Fruit fly (Drosophila melanogaster): ENCODE data around the gene TwdlY.

Gene TwdlY

DNA sequence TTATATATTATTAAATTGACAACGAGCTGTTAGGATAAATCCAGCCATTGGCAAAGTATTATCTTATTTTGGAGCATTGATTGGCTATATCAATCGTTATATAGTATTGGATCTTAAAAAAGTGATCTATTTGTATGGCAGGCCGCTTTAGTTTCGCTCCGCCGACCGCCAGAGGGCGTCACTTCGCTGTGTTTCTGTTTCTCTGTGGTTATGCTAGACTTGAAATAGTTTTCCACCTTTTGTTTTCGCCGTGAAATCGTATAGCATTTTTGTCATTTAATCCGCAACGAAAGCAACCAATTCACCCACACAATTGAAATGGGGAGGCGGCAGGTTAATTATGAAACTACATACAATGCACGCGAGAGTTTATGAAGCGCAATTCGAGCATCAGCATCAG lies 12.1 kb downstream of the TwdlY start (continued):
- TF ChIP-seq hkb (optimal IDR thresholded peaks at IDR 0.05) = no peak
- 0 out of 2 replicates have a peak, but pooled peaks have one; percentile 25 for TF ChIP-seq hkb (GFP tag; IDR thresholded peaks at IDR 0.05)
- no peak for TF ChIP-seq gsb (GFP tag; IDR thresholded peaks at IDR 0.05)
- TF ChIP-seq Xrp1 (GFP tag; IDR thresholded peaks at IDR 0.05) = 0 out of 2 replicates have a peak, but pooled peaks have one; percentile 14
- 0 out of 2 replicates have a peak, but pooled peaks have one; percentile 14 for TF ChIP-seq chm (GFP tag; IDR thresholded peaks at IDR 0.05)
- no peak for TF ChIP-seq CG7786 (GFP tag; optimal IDR thresholded peaks at IDR 0.05)
- TF ChIP-seq toy (GFP tag; IDR thresholded peaks at IDR 0.05) = no peak
- TF ChIP-seq Mad (GFP tag; optimal IDR thresholded peaks at IDR 0.05) = no peak
- no peak for TF ChIP-seq CG6813 (GFP tag; optimal IDR thresholded peaks at IDR 0.05)
- TF ChIP-seq mam (GFP tag; optimal IDR thresholded peaks at IDR 0.05) = no peak
- no peak for TF ChIP-seq wdn (GFP tag; IDR thresholded peaks at IDR 0.05)
- no peak for TF ChIP-seq CG2116 (GFP tag; optimal IDR thresholded peaks at IDR 0.05)
- TF ChIP-seq CG30020 (tag; optimal IDR thresholded peaks at IDR 0.05) = no peak
- TF ChIP-seq CG10959 (GFP tag; IDR thresholded peaks at IDR 0.05) = no peak
- TF ChIP-seq CkIIα-i1 (GFP tag; IDR thresholded peaks at IDR 0.05) = no peak
- TF ChIP-seq CG12744 (GFP tag; optimal IDR thresholded peaks at IDR 0.05) = no peak
- TF ChIP-seq CG12071 (GFP tag; optimal IDR thresholded peaks at IDR 0.05) = no peak
- TF ChIP-seq CG4282 (GFP tag; optimal IDR thresholded peaks at IDR 0.05) = no peak
- TF ChIP-seq Vsx1 (GFP tag; optimal IDR thresholded peaks at IDR 0.05) = no peak
- TF ChIP-seq sc (optimal IDR thresholded peaks at IDR 0.05) = no peak
- no peak for TF ChIP-seq sc (GFP tag; optimal IDR thresholded peaks at IDR 0.05)
- no peak for TF ChIP-seq CG15011 (GFP tag; optimal IDR thresholded peaks at IDR 0.05)
- no peak for TF ChIP-seq Dll (GFP tag; IDR thresholded peaks at IDR 0.05; ENCODE audit: partially characterized antibody)
- no peak for TF ChIP-seq CHES-1-like (GFP tag; optimal IDR thresholded peaks at IDR 0.05)
- TF ChIP-seq CG7963 (GFP tag; IDR thresholded peaks at IDR 0.05; ENCODE audit: partially characterized antibody) = no peak
- peak; percentile 11 for TF ChIP-seq CG17359 (tag; optimal IDR thresholded peaks at IDR 0.05)
- no peak for TF ChIP-seq tup (GFP tag; optimal IDR thresholded peaks at IDR 0.05)
- no peak for TF ChIP-seq exex (tag; optimal IDR thresholded peaks at IDR 0.05)
- TF ChIP-seq Nf-YB (GFP tag; optimal IDR thresholded peaks at IDR 0.05) = no peak

DNA sequence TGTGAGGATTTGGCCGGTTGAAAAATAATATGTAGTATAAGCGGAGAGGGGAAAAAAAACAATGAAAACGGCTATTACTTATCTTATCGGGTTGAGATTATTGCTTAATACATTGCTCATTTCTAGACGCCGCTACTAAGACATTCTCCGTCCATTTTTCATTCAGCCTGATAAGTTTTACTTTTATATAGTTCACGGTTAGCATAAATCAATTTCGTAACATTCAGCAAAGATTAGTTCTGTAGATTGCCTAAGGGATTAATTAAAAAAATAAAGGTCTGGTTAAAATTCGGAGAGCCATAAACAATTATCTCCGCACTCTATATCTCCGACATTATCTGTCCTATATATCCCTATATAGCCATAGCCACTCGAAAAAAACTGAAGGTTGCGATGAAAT lies 12.7 kb downstream of the TwdlY start:
- peak; percentile 61 for TF ChIP-seq mirr (GFP tag; optimal IDR thresholded peaks at IDR 0.05)
- TF ChIP-seq Pdp1 (GFP tag; optimal IDR thresholded peaks at IDR 0.05) = peak in 1 of 2 experiments; percentile 29
- TF ChIP-seq unc-4 (GFP tag; IDR thresholded peaks at IDR 0.05; ENCODE audit: partially characterized antibody) = no peak
- peak; percentile 3 for TF ChIP-seq CG18599 (GFP tag; optimal IDR thresholded peaks at IDR 0.05)
- peak; percentile 58 for TF ChIP-seq sd (tag; optimal IDR thresholded peaks at IDR 0.05)
- TF ChIP-seq sug (tag; optimal IDR thresholded peaks at IDR 0.05) = peak; percentile 66
- TF ChIP-seq exex (tag; optimal IDR thresholded peaks at IDR 0.05) = peak; percentile 92
- TF ChIP-seq zfh2 (GFP tag; optimal IDR thresholded peaks at IDR 0.05) = no peak
- TF ChIP-seq CG34376 (GFP tag; optimal IDR thresholded peaks at IDR 0.05) = peak; percentile 82
- TF ChIP-seq grn (GFP tag; optimal IDR thresholded peaks at IDR 0.05) = peak; percentile 77
- no peak for TF ChIP-seq nom (GFP tag; optimal IDR thresholded peaks at IDR 0.05)
- peak; percentile 8 for TF ChIP-seq CG13894 (tag; optimal IDR thresholded peaks at IDR 0.05)

Measured in whole organism, embryonic.